Fruit fly (Drosophila melanogaster) whole organism, embryonic: Measurements from ENCODE around the gene CG13842.

Source experiments
- Ada2b ChIP-seq: fragments of 200-800 bp; sonication (Bioruptor generic); IDR thresholded peaks from 2 replicates; pipeline ENCODE4 v1.3.6; 2022; ENCODE audit warnings: missing biosample characterization, missing genetic modification characterization
- Antp ChIP-seq: fragments of 200-800 bp; sonication (Bioruptor generic); optimal IDR thresholded peaks from 3 replicates; lab custom pipeline; 2016; ENCODE audit warnings: missing biosample characterization, missing genetic modification characterization
- Atf3 ChIP-seq: fragments of 200-800 bp; sonication (Bioruptor generic); optimal IDR thresholded peaks from 3 replicates; lab custom pipeline; 2016; ENCODE audit warnings: missing biosample characterization, missing genetic modification characterization
- B-H1 ChIP-seq: fragments of 200-800 bp; sonication (Bioruptor generic); IDR thresholded peaks from 3 replicates; pipeline ENCODE4 v1.3.6; 2022; ENCODE audit warnings: missing biosample characterization, missing genetic modification characterization
- CG10209 ChIP-seq: fragments of 200-800 bp; sonication (Bioruptor generic); optimal IDR thresholded peaks from 3 replicates; lab custom pipeline; 2017; ENCODE audit warnings: missing biosample characterization, mild to moderate bottlenecking, missing genetic modification characterization, missing genetic modification reagents
- CG11504 ChIP-seq: fragments of 200-800 bp; sonication (Bioruptor generic); optimal IDR thresholded peaks from 3 replicates; lab custom pipeline; 2019; ENCODE audit warnings: missing biosample characterization, mild to moderate bottlenecking, missing genetic modification characterization, moderate library complexity
- CG12071 ChIP-seq: fragments of 200-800 bp; sonication (Bioruptor generic); optimal IDR thresholded peaks from 3 replicates; lab custom pipeline; 2018; ENCODE audit warnings: missing biosample characterization, mild to moderate bottlenecking, missing genetic modification characterization
- CG12942 ChIP-seq: fragments of 200-800 bp; sonication (Bioruptor generic); optimal IDR thresholded peaks from 3 replicates; lab custom pipeline; 2016; ENCODE audit warnings: missing biosample characterization, missing genetic modification characterization
- CG16863 ChIP-seq: fragments of 200-800 bp; sonication (Bioruptor generic); optimal IDR thresholded peaks from 3 replicates; lab custom pipeline; 2016; ENCODE audit warnings: missing biosample characterization, missing genetic modification characterization
- CG17385 ChIP-seq: fragments of 200-800 bp; sonication (Bioruptor generic); optimal IDR thresholded peaks from 3 replicates; lab custom pipeline; 2018; ENCODE audit warnings: missing biosample characterization, mild to moderate bottlenecking, missing genetic modification characterization
- CG31388 ChIP-seq: fragments of 200-800 bp; sonication (Bioruptor generic); optimal IDR thresholded peaks from 2 replicates; lab custom pipeline; 2016; ENCODE audit warnings: missing biosample characterization, missing genetic modification characterization
- CG4282 ChIP-seq: fragments of 200-800 bp; sonication (Bioruptor generic); optimal IDR thresholded peaks from 2 replicates; lab custom pipeline; 2016; ENCODE audit warnings: missing biosample characterization, missing genetic modification characterization
- CG43689 ChIP-seq: fragments of 200-800 bp; sonication (Bioruptor generic); IDR thresholded peaks from 2 replicates; pipeline ENCODE4 v1.3.6; 2022; ENCODE audit warnings: missing biosample characterization, missing genetic modification characterization
- CG4424 ChIP-seq: fragments of 200-800 bp; sonication (Bioruptor generic); optimal IDR thresholded peaks from 3 replicates; lab custom pipeline; 2016; ENCODE audit warnings: missing biosample characterization, missing genetic modification characterization
- CG4820 ChIP-seq: fragments of 200-800 bp; sonication (Bioruptor generic); optimal IDR thresholded peaks from 3 replicates; lab custom pipeline; 2016; ENCODE audit warnings: missing biosample characterization, missing genetic modification characterization
- CG5245 ChIP-seq: fragments of 200-800 bp; sonication (Bioruptor generic); optimal IDR thresholded peaks from 3 replicates; lab custom pipeline; 2016; ENCODE audit warnings: missing biosample characterization, missing genetic modification characterization
- CG7839 ChIP-seq: fragments of 200-800 bp; sonication (Bioruptor generic); optimal IDR thresholded peaks from 3 replicates; lab custom pipeline; 2018; ENCODE audit warnings: missing biosample characterization, mild to moderate bottlenecking, missing genetic modification characterization, moderate library complexity
- CG7928 ChIP-seq: fragments of 200-800 bp; sonication (Bioruptor generic); optimal IDR thresholded peaks from 2 replicates; lab custom pipeline; 2017; ENCODE audit warnings: missing biosample characterization, mild to moderate bottlenecking, missing genetic modification characterization
- CG8388 ChIP-seq: fragments of 200-800 bp; sonication (Bioruptor generic); optimal IDR thresholded peaks from 2 replicates; lab custom pipeline; 2019; ENCODE audit warnings: missing biosample characterization, mild to moderate bottlenecking, missing genetic modification characterization, moderate library complexity
- CG9817 ChIP-seq: fragments of 200-800 bp; sonication (Bioruptor generic); optimal IDR thresholded peaks from 2 replicates; lab custom pipeline; 2018; ENCODE audit warnings: missing biosample characterization, mild to moderate bottlenecking, missing genetic modification characterization, moderate library complexity
- CG9876 ChIP-seq: fragments of 200-800 bp; sonication (Bioruptor generic); optimal IDR thresholded peaks from 2 replicates; lab custom pipeline; 2016; ENCODE audit warnings: missing biosample characterization, missing genetic modification characterization
- Drgx ChIP-seq: fragments of 200-800 bp; sonication (Bioruptor generic); IDR thresholded peaks from 2 replicates; pipeline ENCODE4 v1.3.6; 2022; ENCODE audit warnings: missing biosample characterization, missing genetic modification characterization
- Fer1 ChIP-seq: fragments of 200-800 bp; sonication (Bioruptor generic); optimal IDR thresholded peaks from 2 replicates; lab custom pipeline; 2017; ENCODE audit warnings: missing biosample characterization, mild to moderate bottlenecking, missing genetic modification characterization
- Fer3 ChIP-seq: fragments of 200-800 bp; sonication (Bioruptor generic); optimal IDR thresholded peaks from 2 replicates; lab custom pipeline; 2018; ENCODE audit warnings: missing biosample characterization, mild to moderate bottlenecking, missing genetic modification characterization, moderate library complexity
- Gug ChIP-seq: fragments of 200-800 bp; sonication (Bioruptor generic); IDR thresholded peaks from 4 replicates; pipeline ENCODE4 v1.3.6; 2022; ENCODE audit warnings: missing biosample characterization, missing genetic modification characterization
- Hr51 ChIP-seq, 2 experiments: fragments of 200-800 bp; sonication (Bioruptor generic); optimal IDR thresholded peaks; 2 replicates in 1 of 2; 3 replicates in 1 of 2; lab custom pipeline; 2016 to 2018; ENCODE audit warnings: missing biosample characterization in 2 of 2, missing genetic modification characterization in 2 of 2, mild to moderate bottlenecking in 1 of 2, moderate library complexity in 1 of 2
- Oli ChIP-seq: fragments of 200-800 bp; sonication (Bioruptor generic); optimal IDR thresholded peaks from 2 replicates; lab custom pipeline; 2018; ENCODE audit warnings: missing biosample characterization, mild to moderate bottlenecking, missing genetic modification characterization, moderate library complexity
- Opbp ChIP-seq: fragments of 200-800 bp; sonication (Bioruptor generic); IDR thresholded peaks from 3 replicates; pipeline ENCODE4 v1.3.6; 2022; ENCODE audit warnings: missing biosample characterization, missing genetic modification characterization; ENCODE audit not compliant: partially characterized antibody
- Poxn ChIP-seq: fragments of 200-800 bp; sonication (Bioruptor generic); IDR thresholded peaks from 2 replicates; pipeline ENCODE4 v1.3.6; 2022; ENCODE audit warnings: missing biosample characterization, missing genetic modification characterization
- Side ChIP-seq: fragments of 200-800 bp; sonication (Bioruptor generic); optimal IDR thresholded peaks from 2 replicates; lab custom pipeline; 2016; ENCODE audit warnings: missing biosample characterization, missing genetic modification characterization
- Six4 ChIP-seq: fragments of 200-800 bp; sonication (Bioruptor generic); optimal IDR thresholded peaks from 2 replicates; lab custom pipeline; 2016; ENCODE audit warnings: missing biosample characterization, missing genetic modification characterization
- Sox100B ChIP-seq: fragments of 200-800 bp; sonication (Bioruptor generic); optimal IDR thresholded peaks from 3 replicates; lab custom pipeline; 2018; ENCODE audit warnings: missing biosample characterization, mild to moderate bottlenecking, missing genetic modification characterization
- Sox102F ChIP-seq: fragments of 200-800 bp; sonication (Bioruptor generic); optimal IDR thresholded peaks from 2 replicates; lab custom pipeline; 2018; ENCODE audit warnings: missing biosample characterization, mild to moderate bottlenecking, missing genetic modification characterization, moderate library complexity
- YL-1 ChIP-seq: fragments of 200-800 bp; sonication (Bioruptor generic); optimal IDR thresholded peaks from 3 replicates; lab custom pipeline; 2017; ENCODE audit warnings: missing biosample characterization, mild to moderate bottlenecking, missing genetic modification characterization
- ase ChIP-seq: fragments of 200-800 bp; sonication (Bioruptor generic); IDR thresholded peaks from 3 replicates; pipeline ENCODE4 v1.3.6; 2022; ENCODE audit warnings: missing biosample characterization, missing genetic modification characterization
- chif ChIP-seq, 2 experiments: fragments of 200-800 bp; sonication (Bioruptor generic); optimal IDR thresholded peaks; 3 replicates each; lab custom pipeline; 2016; ENCODE audit warnings: missing biosample characterization in 2 of 2, missing genetic modification characterization in 2 of 2
- crp ChIP-seq, 2 experiments: fragments of 200-800 bp; sonication (Bioruptor generic); optimal IDR thresholded peaks; 2 replicates in 1 of 2; 3 replicates in 1 of 2; lab custom pipeline; 2017; ENCODE audit warnings: missing biosample characterization in 2 of 2, missing genetic modification characterization in 2 of 2, mild to moderate bottlenecking in 1 of 2, moderate library complexity in 1 of 2
- dysf ChIP-seq: fragments of 200-800 bp; sonication (Bioruptor generic); IDR thresholded peaks from 3 replicates; pipeline ENCODE4 v1.3.6; 2022; ENCODE audit warnings: missing biosample characterization, missing genetic modification characterization
- gt ChIP-seq: fragments of 200-800 bp; sonication (Bioruptor generic); IDR thresholded peaks from 2 replicates; pipeline ENCODE4 v1.3.6; 2022; ENCODE audit warnings: missing biosample characterization, missing genetic modification characterization
- hkb ChIP-seq, 2 experiments: fragments of 200-800 bp in 1 of 2; fragments of >200 bp in 1 of 2; sonication (Bioruptor generic) in 1 of 2; IDR thresholded peaks in 1 of 2; optimal IDR thresholded peaks in 1 of 2; 2 replicates each; pipeline versions ENCODE4 v1.3.6 to Lab custom; 2017 to 2022; ENCODE audit warnings: missing biosample characterization in 1 of 2, missing genetic modification characterization in 1 of 2
- insv ChIP-seq, 2 experiments: fragments of 200-800 bp; sonication (Bioruptor generic); optimal IDR thresholded peaks; 3 replicates each; lab custom pipeline; 2016 to 2018; ENCODE audit warnings: missing biosample characterization in 2 of 2, missing genetic modification characterization in 2 of 2
- inv ChIP-seq: fragments of 200-800 bp; sonication (Bioruptor generic); IDR thresholded peaks from 2 replicates; pipeline ENCODE4 v1.3.6; 2022; ENCODE audit warnings: missing biosample characterization, missing genetic modification characterization; ENCODE audit not compliant: partially characterized antibody
- lbe ChIP-seq: fragments of 200-800 bp; sonication (Bioruptor generic); optimal IDR thresholded peaks from 2 replicates; lab custom pipeline; 2016; ENCODE audit warnings: missing biosample characterization, mild to moderate bottlenecking, missing genetic modification characterization
- oc ChIP-seq: fragments of 200-800 bp; sonication (Bioruptor generic); optimal IDR thresholded peaks from 2 replicates; lab custom pipeline; 2018; ENCODE audit warnings: missing biosample characterization, mild to moderate bottlenecking, missing genetic modification characterization, moderate library complexity
- repo ChIP-seq: fragments of 200-800 bp; sonication (Bioruptor generic); optimal IDR thresholded peaks from 2 replicates; lab custom pipeline; 2016; ENCODE audit warnings: missing biosample characterization, missing genetic modification characterization
- ro ChIP-seq: fragments of 200-800 bp; sonication (Bioruptor generic); IDR thresholded peaks from 2 replicates; pipeline ENCODE4 v1.3.6; 2022; ENCODE audit warnings: missing biosample characterization, missing genetic modification characterization
- run ChIP-seq: fragments of 200-800 bp; sonication (Bioruptor generic); optimal IDR thresholded peaks from 3 replicates; lab custom pipeline; 2018; ENCODE audit warnings: missing biosample characterization, mild to moderate bottlenecking, missing genetic modification characterization
- salm ChIP-seq: fragments of 200-800 bp; sonication (Bioruptor generic); optimal IDR thresholded peaks from 2 replicates; lab custom pipeline; 2018; ENCODE audit warnings: missing biosample characterization, mild to moderate bottlenecking, missing genetic modification characterization
- sisA ChIP-seq: fragments of 200-800 bp; sonication (Bioruptor generic); IDR thresholded peaks from 2 replicates; pipeline ENCODE4 v1.3.6; 2022; ENCODE audit warnings: missing biosample characterization, missing genetic modification characterization
- z ChIP-seq: fragments of 200-800 bp; sonication (Bioruptor generic); IDR thresholded peaks from 3 replicates; pipeline ENCODE4 v1.3.6; 2022; ENCODE audit warnings: missing biosample characterization, missing genetic modification characterization

Gene CG13842

dm6 chr3R:22664274-22664673 lies 42.8 kb downstream of the CG13842 start (continued):
- TF ChIP-seq Side (GFP tag; lab: Kevin White, UChicago) (peak; percentile 15), CG16863 (GFP tag; lab: Kevin White, UChicago) (peak; percentile 18), Hr51 (GFP tag; optimal IDR thresholded peaks at IDR 0.05; lab: Kevin White, UChicago) (peak in 1 of 2 experiments; percentile 39), CG8388 (GFP tag; lab: Kevin White, UChicago) (peak; percentile 33), CG9817 (tag; lab: Kevin White, UChicago) (peak; percentile 28), Opbp (GFP tag; lab: Robert Waterston, UW) (no peak), gt (GFP tag; lab: Robert Waterston, UW) (no peak), hkb (optimal IDR thresholded peaks at IDR 0.05; lab: Kevin White, UChicago) (no peak), hkb (GFP tag; IDR thresholded peaks at IDR 0.05; lab: Robert Waterston, UW) (peak; percentile 61; the same call in 1 of the 2 replicates), Ada2b (GFP tag; lab: Robert Waterston, UW) (peak; percentile 70), lbe (no peak), CG12942 (GFP tag; lab: Kevin White, UChicago) (peak; percentile 52), CG43689 (GFP tag; lab: Robert Waterston, UW) (no peak), inv (GFP tag; lab: Robert Waterston, UW) (no peak), run (tag; lab: Kevin White, UChicago) (no peak), CG12071 (GFP tag; lab: Kevin White, UChicago) (peak; percentile 26), CG10209 (GFP tag; lab: Kevin White, UChicago) (peak; percentile 24), CG5245 (GFP tag; lab: Kevin White, UChicago) (peak; percentile 51), CG31388 (GFP tag; lab: Kevin White, UChicago) (no peak), salm (no peak), CG4282 (GFP tag; lab: Kevin White, UChicago) (peak; percentile 2), Oli (tag; lab: Kevin White, UChicago) (peak; percentile 54), crp (GFP tag; optimal IDR thresholded peaks at IDR 0.05; lab: Kevin White, UChicago) (no peak), Fer1 (GFP tag; lab: Kevin White, UChicago) (no peak), CG7839 (tag; lab: Kevin White, UChicago) (peak; percentile 54), Atf3 (GFP tag; lab: Kevin White, UChicago) (peak; percentile 15), repo (GFP tag; lab: Kevin White, UChicago) (no peak), Antp (GFP tag; lab: Kevin White, UChicago) (peak; percentile 56), CG4424 (peak; percentile 4), sisA (GFP tag; lab: Robert Waterston, UW) (peak; percentile 62), CG17385 (GFP tag; lab: Kevin White, UChicago) (peak; percentile 38), Gug (GFP tag; lab: Robert Waterston, UW) (peak; percentile 62; the same call in 3 of the 4 replicates), chif (GFP tag; optimal IDR thresholded peaks at IDR 0.05; lab: Kevin White, UChicago) (peak; percentile 11 to 52), Fer3 (tag; lab: Kevin White, UChicago) (peak; percentile 17), CG4820 (GFP tag; lab: Kevin White, UChicago) (peak; percentile 33), YL-1 (GFP tag; lab: Kevin White, UChicago) (no peak), Sox102F (GFP tag; lab: Kevin White, UChicago) (peak; percentile 69), B-H1 (GFP tag; lab: Robert Waterston, UW) (no peak), ro (0 out of 2 replicates have a peak, but pooled peaks have one; percentile 13), CG11504 (tag; lab: Kevin White, UChicago) (peak; percentile 65), Sox100B (GFP tag; lab: Kevin White, UChicago) (no peak), Six4 (peak; percentile 10), insv (GFP tag; optimal IDR thresholded peaks at IDR 0.05; lab: Kevin White, UChicago) (no peak), dysf (GFP tag; lab: Robert Waterston, UW) (peak; percentile 31; the same call in 1 of the 3 replicates), z (GFP tag; lab: Robert Waterston, UW) (no peak), CG9876 (GFP tag; lab: Kevin White, UChicago) (peak; percentile 34), Drgx (peak; percentile 79), oc (tag; lab: Kevin White, UChicago) (peak; percentile 63), Poxn (no peak), ase (GFP tag; lab: Robert Waterston, UW) (0 out of 3 replicates have a peak, but pooled peaks have one; percentile 12), CG7928 (GFP tag; lab: Kevin White, UChicago) (no peak)
